Fruit fly (Drosophila melanogaster) whole organism, prepupa: ENCODE results near the gene scyl.

Experiments used
- Blimp-1 ChIP-seq: fragments of 200-800 bp; sonication (Bioruptor generic); optimal IDR thresholded peaks from 3 replicates; lab custom pipeline; 2017; ENCODE audit warnings: missing biosample characterization, missing genetic modification characterization, mild to moderate bottlenecking, moderate library complexity, missing genetic modification reagents
- CG10669 ChIP-seq: fragments of 200-800 bp; sonication (Bioruptor generic); optimal IDR thresholded peaks from 3 replicates; lab custom pipeline; 2018; ENCODE audit warnings: missing biosample characterization, mild to moderate bottlenecking, missing genetic modification characterization, moderate library complexity
- CG11762 ChIP-seq: fragments of 200-800 bp; sonication (Bioruptor generic); optimal IDR thresholded peaks from 3 replicates; lab custom pipeline; 2016; ENCODE audit warnings: missing biosample characterization, missing genetic modification characterization; ENCODE audit not compliant: insufficient read depth
- CG3032 ChIP-seq: fragments of 200-800 bp; optimal IDR thresholded peaks from 2 replicates; lab custom pipeline; 2019; ENCODE audit warnings: missing biosample characterization, mild to moderate bottlenecking, missing genetic modification characterization, moderate library complexity
- CG31627 ChIP-seq: fragments of 200-800 bp; sonication (Bioruptor generic); optimal IDR thresholded peaks from 3 replicates; lab custom pipeline; 2016; ENCODE audit warnings: missing biosample characterization, missing genetic modification characterization
- CG7368 ChIP-seq: fragments of 200-800 bp; sonication (Bioruptor generic); optimal IDR thresholded peaks from 3 replicates; lab custom pipeline; 2016; ENCODE audit warnings: missing biosample characterization, missing genetic modification characterization
- CG8319 ChIP-seq: fragments of 200-800 bp; sonication (Bioruptor generic); optimal IDR thresholded peaks from 3 replicates; lab custom pipeline; 2016; ENCODE audit warnings: missing biosample characterization, missing genetic modification characterization
- Ets96B ChIP-seq: fragments of 200-800 bp; optimal IDR thresholded peaks from 2 replicates; lab custom pipeline; 2019; ENCODE audit warnings: missing biosample characterization, mild to moderate bottlenecking, missing genetic modification characterization, moderate library complexity
- Hr4 ChIP-seq: fragments of 200-800 bp; sonication (Bioruptor generic); optimal IDR thresholded peaks from 3 replicates; lab custom pipeline; 2016; ENCODE audit warnings: missing biosample characterization, missing genetic modification characterization
- Met ChIP-seq: fragments of 200-800 bp; sonication (Bioruptor generic); optimal IDR thresholded peaks from 3 replicates; lab custom pipeline; 2016; ENCODE audit warnings: missing biosample characterization, missing genetic modification characterization
- Sox102F ChIP-seq: fragments of 200-800 bp; sonication (Bioruptor generic); optimal IDR thresholded peaks from 2 replicates; lab custom pipeline; 2016; ENCODE audit warnings: missing biosample characterization, mild to moderate bottlenecking, missing genetic modification characterization
- achi ChIP-seq: fragments of 200-800 bp; sonication (Bioruptor generic); optimal IDR thresholded peaks from 3 replicates; lab custom pipeline; 2016; ENCODE audit warnings: missing biosample characterization, missing genetic modification characterization

DNA sequence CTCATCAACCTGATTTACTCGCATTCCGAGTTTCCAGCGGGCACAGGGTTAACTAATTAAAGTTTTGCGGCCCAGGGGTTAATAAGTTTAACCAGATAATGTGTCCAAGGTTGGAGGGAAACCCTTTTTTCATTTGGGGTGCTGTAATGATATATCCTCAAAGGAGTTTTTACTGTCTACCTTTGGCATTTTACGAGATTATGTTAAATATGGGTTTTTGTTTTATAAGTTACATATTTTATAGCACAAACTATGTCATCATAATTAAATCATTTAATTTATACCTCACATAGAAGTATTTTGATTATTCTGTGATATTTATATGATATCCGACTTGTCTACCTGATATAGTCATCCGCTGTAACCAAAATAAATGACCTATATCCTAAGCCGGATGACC, 16.0 kb upstream of the scyl start, which contains the start of gene Ir68a:
- TF ChIP-seq CG31627 (GFP tag; lab: Kevin White, UChicago) (no peak), achi (GFP tag; lab: Kevin White, UChicago) (no peak), CG11762 (GFP tag; lab: Kevin White, UChicago) (no peak), CG3032 (tag; lab: Kevin White, UChicago) (no peak), Sox102F (GFP tag; lab: Kevin White, UChicago) (no peak), Blimp-1 (GFP tag; lab: Kevin White, UChicago) (no peak), CG10669 (GFP tag; lab: Kevin White, UChicago) (no peak), Hr4 (no peak), Ets96B (tag; lab: Kevin White, UChicago) (no peak), Met (GFP tag; lab: Kevin White, UChicago) (no peak), CG7368 (GFP tag; lab: Kevin White, UChicago) (no peak), CG8319 (GFP tag; lab: Kevin White, UChicago) (no peak)
